Worm (Caenorhabditis elegans) whole organism, young adult: ENCODE results near the gene B0457.6.
A peak's percentile ranks its signal among the peaks of the same experiment; 100 is the strongest.

Source experiments
- B0035.1 ChIP-seq: sonication (generic microtip); optimal IDR thresholded peaks from 2 replicates; lab custom pipeline; 2016; ENCODE audit warnings: missing genetic modification characterization, mild to moderate bottlenecking, missing compliant biosample characterization, missing genotype, missing genetic modification reagents
- F10E7.11 ChIP-seq: sonication (generic microtip); optimal IDR thresholded peaks from 2 replicates; lab custom pipeline; 2017; ENCODE audit warnings: mild to moderate bottlenecking, missing genetic modification characterization, moderate library complexity, missing compliant biosample characterization
- F23B12.7 ChIP-seq: sonication (generic microtip); optimal IDR thresholded peaks from 2 replicates; lab custom pipeline; 2017; ENCODE audit warnings: missing genetic modification characterization, mild to moderate bottlenecking, missing compliant biosample characterization, antibody characterized with exemption, moderate library complexity; ENCODE audit not compliant: insufficient read depth
- F49E8.2 ChIP-seq: sonication (generic microtip); optimal IDR thresholded peaks from 3 replicates; lab custom pipeline; 2017; ENCODE audit warnings: missing genetic modification characterization, mild to moderate bottlenecking, missing compliant biosample characterization, antibody characterized with exemption, moderate library complexity; ENCODE audit not compliant: insufficient read depth
- F55B11.4 ChIP-seq: sonication (generic microtip); optimal IDR thresholded peaks from 2 replicates; lab custom pipeline; 2016; ENCODE audit warnings: missing compliant biosample characterization, missing genetic modification characterization, borderline replicate concordance; ENCODE audit not compliant: insufficient read depth
- K12H6.12 ChIP-seq: fragments of 200-800 bp; sonication (Bioruptor generic); optimal IDR thresholded peaks from 2 replicates; lab custom pipeline; 2018; ENCODE audit warnings: mild to moderate bottlenecking, missing genetic modification characterization, missing compliant biosample characterization
- Y53F4B.3 ChIP-seq: fragments of 200-800 bp; sonication (Bioruptor generic); IDR thresholded peaks from 2 replicates; pipeline ENCODE4 v1.3.6; 2022; ENCODE audit warnings: missing genetic modification reagents, missing genetic modification characterization, missing compliant biosample characterization
- ZK185.1 ChIP-seq: sonication (generic microtip); optimal IDR thresholded peaks from 2 replicates; lab custom pipeline; 2016; ENCODE audit warnings: mild to moderate bottlenecking, missing genetic modification characterization, missing compliant biosample characterization; ENCODE audit not compliant: poor library complexity, severe bottlenecking
- athp-1 ChIP-seq: sonication (generic microtip); optimal IDR thresholded peaks from 2 replicates; lab custom pipeline; 2017; ENCODE audit warnings: mild to moderate bottlenecking, missing genetic modification characterization, missing compliant biosample characterization
- ccch-3 ChIP-seq: fragments of 200-800 bp; sonication (Bioruptor generic); optimal IDR thresholded peaks from 2 replicates; lab custom pipeline; 2018; ENCODE audit warnings: mild to moderate bottlenecking, missing genetic modification characterization, missing compliant biosample characterization
- cebp-1 ChIP-seq, 2 experiments: fragments of 200-800 bp in 1 of 2; sonication (Bioruptor generic) in 1 of 2; sonication (generic microtip) in 1 of 2; IDR thresholded peaks in 1 of 2; optimal IDR thresholded peaks in 1 of 2; 2 replicates each; pipeline versions ENCODE4 v1.3.6 to Lab custom; 2017 to 2022; ENCODE audit warnings: missing compliant biosample characterization in 2 of 2, missing genetic modification characterization in 2 of 2, mild to moderate bottlenecking in 1 of 2, missing genetic modification reagents in 1 of 2, moderate library complexity in 1 of 2
- ceh-100 ChIP-seq: fragments of 200-800 bp; sonication (Bioruptor generic); IDR thresholded peaks from 2 replicates; pipeline ENCODE4 v1.3.6; 2022; ENCODE audit warnings: missing genetic modification reagents, missing genetic modification characterization, missing compliant biosample characterization
- ceh-91 ChIP-seq: fragments of 200-800 bp; sonication (Bioruptor generic); IDR thresholded peaks from 2 replicates; pipeline ENCODE4 v1.3.6; 2022; ENCODE audit warnings: missing genetic modification reagents, missing genetic modification characterization, missing compliant biosample characterization
- egl-18 ChIP-seq: fragments of 200-800 bp; sonication (Bioruptor generic); IDR thresholded peaks from 2 replicates; pipeline ENCODE4 v1.3.6; 2022; ENCODE audit warnings: missing genetic modification reagents, missing genetic modification characterization, missing compliant biosample characterization
- egrh-3 ChIP-seq: fragments of 200-800 bp; sonication (Bioruptor generic); IDR thresholded peaks from 2 replicates; pipeline ENCODE4 v1.3.6; 2022; ENCODE audit warnings: missing genetic modification reagents, missing genetic modification characterization, missing compliant biosample characterization
- him-1 ChIP-seq: sonication (generic microtip); optimal IDR thresholded peaks from 2 replicates; lab custom pipeline; 2016; ENCODE audit warnings: missing genotype, missing genetic modification reagents, missing genetic modification characterization, missing compliant biosample characterization
- hmg-20 ChIP-seq: fragments of 200-800 bp; sonication (Bioruptor generic); IDR thresholded peaks from 2 replicates; pipeline ENCODE4 v1.3.6; 2022; ENCODE audit warnings: missing genetic modification reagents, missing genetic modification characterization, missing compliant biosample characterization
- lin-35 ChIP-seq, 3 experiments: fragments of 150-350 bp in 2 of 3; sonication (generic microtip) in 1 of 3; optimal IDR thresholded peaks; 2 replicates each; lab custom pipeline; 2014 to 2018; ENCODE audit warnings: missing biosample characterization in 3 of 3, missing genetic modification characterization in 3 of 3, missing genetic modification reagents in 3 of 3
- mcd-1 ChIP-seq: fragments of 200-800 bp; sonication (Bioruptor generic); IDR thresholded peaks from 2 replicates; pipeline ENCODE4 v1.3.6; 2022; ENCODE audit warnings: missing genetic modification reagents, missing genetic modification characterization, missing compliant biosample characterization
- nhr-80 ChIP-seq: sonication (generic microtip); optimal IDR thresholded peaks from 2 replicates; lab custom pipeline; 2016; ENCODE audit warnings: missing genetic modification characterization, missing compliant biosample characterization
- snpc-1.3 ChIP-seq: sonication (generic microtip); optimal IDR thresholded peaks from 2 replicates; lab custom pipeline; 2017; ENCODE audit warnings: missing genetic modification characterization, mild to moderate bottlenecking, missing compliant biosample characterization, antibody characterized with exemption, moderate library complexity, missing genotype, missing genetic modification reagents; ENCODE audit not compliant: insufficient read depth
- ztf-26 ChIP-seq: sonication (generic microtip); optimal IDR thresholded peaks from 2 replicates; lab custom pipeline; 2017; ENCODE audit warnings: missing genetic modification characterization, missing compliant biosample characterization
- ztf-28 ChIP-seq: fragments of 200-800 bp; sonication (Bioruptor generic); IDR thresholded peaks from 2 replicates; pipeline ENCODE4 v1.3.6; 2022; ENCODE audit warnings: missing genetic modification reagents, missing genetic modification characterization, missing compliant biosample characterization
- ztf-3 ChIP-seq: fragments of 200-800 bp; sonication (Bioruptor generic); optimal IDR thresholded peaks from 2 replicates; lab custom pipeline; 2018; ENCODE audit warnings: mild to moderate bottlenecking, missing genetic modification characterization, missing compliant biosample characterization
- ztf-6 ChIP-seq: fragments of 200-800 bp; sonication (Bioruptor generic); IDR thresholded peaks from 2 replicates; pipeline ENCODE4 v1.3.6; 2022; ENCODE audit warnings: missing genetic modification reagents, missing genetic modification characterization, missing compliant biosample characterization

B0457.6 gene

ce11 chrII:8914654-8915053 lies 7.6 kb upstream of the B0457.6 start:
- no peak for TF ChIP-seq snpc-1.3
- TF ChIP-seq nhr-80 (tag; lab: Kevin White, UChicago): peak; percentile 49

ce11 chrII:8916656-8917055 lies 5.6 kb upstream of the B0457.6 start:
- no peak for TF ChIP-seq ztf-28 (GFP tag; lab: Robert Waterston, UW)
- TF ChIP-seq Y53F4B.3: no peak
- no peak for TF ChIP-seq athp-1 (tag; lab: Kevin White, UChicago)
- no peak for TF ChIP-seq hmg-20 (GFP tag; lab: Robert Waterston, UW)
- no peak for TF ChIP-seq K12H6.12 (tag; lab: Kevin White, UChicago)
- TF ChIP-seq F49E8.2 (tag; lab: Kevin White, UChicago): no peak
- no peak for TF ChIP-seq F23B12.7
- no peak for TF ChIP-seq nhr-80 (tag; lab: Kevin White, UChicago)
- TF ChIP-seq mcd-1 (GFP tag; lab: Robert Waterston, UW): no peak
- no peak for TF ChIP-seq ztf-6 (GFP tag; lab: Robert Waterston, UW)
- no peak for TF ChIP-seq snpc-1.3
- TF ChIP-seq ceh-91 (GFP tag; lab: Robert Waterston, UW): no peak

ce11 chrII:8917339-8917738 lies 4.9 kb upstream of the B0457.6 start:
- TF ChIP-seq ztf-26 (tag; lab: Kevin White, UChicago): no peak

ce11 chrII:8920315-8920714 lies 1.9 kb upstream of the B0457.6 start:
- TF ChIP-seq F10E7.11 (tag; lab: Kevin White, UChicago) (no peak), cebp-1 (GFP tag; IDR thresholded peaks at IDR 0.05; lab: Robert Waterston, UW) (no peak), cebp-1 (tag; optimal IDR thresholded peaks at IDR 0.05; lab: Kevin White, UChicago) (peak; percentile 75), him-1 (tag; lab: Kevin White, UChicago) (no peak)

- TF ChIP-seq egrh-3 (GFP tag; lab: Robert Waterston, UW) (no peak), ZK185.1 (tag; lab: Kevin White, UChicago) (no peak), F55B11.4 (tag; lab: Kevin White, UChicago) (no peak), ceh-100 (GFP tag; lab: Robert Waterston, UW) (no peak), egl-18 (GFP tag; lab: Robert Waterston, UW) (no peak)
Measured at ce11 chrII:8920955-8921354, 1.3 kb upstream of the B0457.6 start.

ce11 chrII:8921456-8921855 lies 767 bp upstream of the B0457.6 start:
- no peak for TF ChIP-seq lin-35 (GFP tag; optimal IDR thresholded peaks at IDR 0.05; lab: Kevin White, UChicago)
- no peak for TF ChIP-seq Y53F4B.3
- no peak for TF ChIP-seq him-1 (tag; lab: Kevin White, UChicago)
- no peak for TF ChIP-seq hmg-20 (GFP tag; lab: Robert Waterston, UW)
- no peak for TF ChIP-seq ztf-3 (GFP tag; lab: Kevin White, UChicago)
- TF ChIP-seq cebp-1 (GFP tag; IDR thresholded peaks at IDR 0.05; lab: Robert Waterston, UW): no peak
- peak; percentile 80 for TF ChIP-seq cebp-1 (tag; optimal IDR thresholded peaks at IDR 0.05; lab: Kevin White, UChicago)
- TF ChIP-seq ccch-3 (GFP tag; lab: Kevin White, UChicago): no peak

ce11 chrII:8923187-8923586 lies 964 bp downstream of the B0457.6 start:
- TF ChIP-seq B0035.1 (tag; lab: Kevin White, UChicago): no peak
- peak; percentile 47 for TF ChIP-seq nhr-80 (tag; lab: Kevin White, UChicago)
